Worm (Caenorhabditis elegans) whole organism, early embryonic: ENCODE data around the gene math-39.

Experiments used
- B0310.2 ChIP-seq: sonication (generic microtip); optimal IDR thresholded peaks from 2 replicates; lab custom pipeline; 2016; ENCODE audit warnings: mild to moderate bottlenecking, missing genetic modification characterization, missing compliant biosample characterization
- F13C5.2 ChIP-seq: sonication (generic microtip); optimal IDR thresholded peaks from 2 replicates; lab custom pipeline; 2017; ENCODE audit warnings: mild to moderate bottlenecking, missing genetic modification characterization, inconsistent platforms, missing compliant biosample characterization
- ama-1 ChIP-seq: fragments of 150-350 bp; optimal IDR thresholded peaks from 2 replicates; lab custom pipeline; 2014
- ceh-13 ChIP-seq: fragments of 200-800 bp; sonication (Bioruptor generic); optimal IDR thresholded peaks from 2 replicates; lab custom pipeline; 2018; ENCODE audit warnings: mild to moderate bottlenecking, missing genetic modification characterization, missing compliant biosample characterization
- ceh-36 ChIP-seq: sonication (generic microtip); optimal IDR thresholded peaks from 2 replicates; lab custom pipeline; 2016; ENCODE audit warnings: missing genetic modification characterization, inconsistent platforms, missing compliant biosample characterization
- flt-1 ChIP-seq: fragments of 200-800 bp; sonication (Bioruptor generic); IDR thresholded peaks from 2 replicates; pipeline ENCODE4 v1.3.6; 2022; ENCODE audit warnings: missing genetic modification characterization, missing compliant biosample characterization
- hmbx-1 ChIP-seq: sonication (generic microtip); optimal IDR thresholded peaks from 2 replicates; lab custom pipeline; 2016; ENCODE audit warnings: mild to moderate bottlenecking, missing genetic modification characterization, missing compliant biosample characterization
- sea-1 ChIP-seq: fragments of 200-800 bp; sonication (Bioruptor generic); conservative IDR thresholded peaks from 2 replicates; pipeline ENCODE4 v1.3.6; 2022; ENCODE audit warnings: missing genetic modification characterization, missing compliant biosample characterization
- tbx-37 ChIP-seq: fragments of 200-800 bp; sonication (Bioruptor generic); conservative IDR thresholded peaks from 2 replicates; pipeline ENCODE4 v1.3.6; 2022; ENCODE audit warnings: missing genetic modification reagents, missing genetic modification characterization, missing compliant biosample characterization
- tra-4 ChIP-seq: sonication (generic microtip); optimal IDR thresholded peaks from 2 replicates; lab custom pipeline; 2017; ENCODE audit warnings: missing genetic modification characterization, missing compliant biosample characterization

DNA sequence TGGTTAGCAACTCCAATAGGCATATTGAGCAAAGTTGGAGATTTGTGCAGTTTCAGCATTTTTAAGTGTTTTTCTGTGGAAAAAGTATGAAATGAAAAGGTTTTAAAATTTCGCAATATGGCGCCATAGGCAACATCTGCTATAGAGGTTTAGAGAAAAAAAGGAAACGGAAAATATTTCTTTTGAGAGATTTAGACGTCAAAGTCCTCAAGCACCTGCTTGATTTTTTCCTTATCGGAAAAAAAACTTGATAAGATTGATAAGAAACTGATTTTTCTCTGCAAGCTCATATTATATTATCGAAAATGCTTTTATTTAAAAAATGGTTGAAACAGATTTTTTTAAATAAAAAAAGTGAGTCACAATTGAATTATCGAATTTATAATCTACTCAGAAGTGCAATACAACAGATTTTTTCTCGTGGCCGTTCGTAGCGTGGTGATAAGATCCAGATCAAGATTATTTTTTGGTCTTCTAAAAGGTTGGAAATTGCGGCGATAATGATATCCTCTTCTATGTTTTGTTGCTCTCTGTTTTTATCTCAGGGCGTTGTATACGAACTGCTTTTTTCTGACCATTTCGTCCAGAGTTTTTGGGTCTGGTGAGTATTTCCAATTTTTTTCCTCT lies 12.1 kb upstream of the math-39 start, which contains the start of gene fbxc-19:
- no peak for TF ChIP-seq F13C5.2 (tag; lab: Kevin White, UChicago)
- TF ChIP-seq ama-1 (lab: Kevin White, UChicago), result no peak
- no peak for TF ChIP-seq tbx-37
- no peak for TF ChIP-seq hmbx-1 (tag; lab: Kevin White, UChicago)
- no peak for TF ChIP-seq ceh-36 (tag; lab: Kevin White, UChicago)
- no peak for TF ChIP-seq tra-4 (tag; lab: Kevin White, UChicago)
- TF ChIP-seq ceh-13 (GFP tag; lab: Kevin White, UChicago), result no peak
- TF ChIP-seq flt-1 (GFP tag; lab: Robert Waterston, UW), result no peak
- no peak for TF ChIP-seq sea-1 (GFP tag; lab: Robert Waterston, UW)
- no peak for TF ChIP-seq B0310.2
